Worm (Caenorhabditis elegans): ENCODE measurements around the gene srlf-16.

DNA sequence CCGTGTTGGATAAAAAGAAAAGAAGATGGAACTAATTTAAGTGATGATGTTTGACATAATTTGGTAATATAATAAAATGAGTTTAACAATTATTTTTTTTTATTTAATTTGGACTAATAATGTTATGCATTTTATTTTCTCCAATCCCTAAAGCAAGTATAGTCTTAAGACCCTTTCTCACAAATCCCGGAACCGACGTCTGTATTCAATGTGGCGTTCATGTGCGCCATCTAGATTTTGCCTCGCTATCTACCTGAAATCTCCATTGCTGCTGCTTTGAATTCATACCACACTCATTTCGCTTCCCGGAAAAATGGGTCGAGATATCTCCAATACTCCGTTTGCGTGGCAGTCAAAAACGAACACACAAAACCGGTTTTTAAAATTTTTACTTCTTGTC lies 18.8 kb downstream of the srlf-16 start, which contains the start of gene D1014.5:
- no peak for TF ChIP-seq tab-1 (GFP tag; IDR thresholded peaks at IDR 0.05)
- TF ChIP-seq med-1 (GFP tag; optimal IDR thresholded peaks at IDR 0.05; ENCODE audit: insufficient read depth) = no peak
- no peak for TF ChIP-seq ztf-29 (GFP tag; IDR thresholded peaks at IDR 0.05)
- TF ChIP-seq T22C8.4 (GFP tag; IDR thresholded peaks at IDR 0.05) = no peak
- no peak for TF ChIP-seq flt-1 (GFP tag; IDR thresholded peaks at IDR 0.05)
